Worm (Caenorhabditis elegans) whole organism, mixed stage, embryonic: ENCODE data around the gene try-8.

Source experiments
- ces-1 ChIP-seq: fragments of 150-350 bp; optimal IDR thresholded peaks from 2 replicates; lab custom pipeline; 2014; ENCODE audit warnings: missing biosample characterization, missing genetic modification reagents, missing genetic modification characterization
- ztf-11 ChIP-seq: fragments of 150-350 bp; optimal IDR thresholded peaks from 2 replicates; lab custom pipeline; 2014; ENCODE audit warnings: missing biosample characterization, missing genetic modification characterization

- no peak for TF ChIP-seq ztf-11 (tag; lab: Kevin White, UChicago)
- no peak for TF ChIP-seq ces-1 (GFP tag; lab: Kevin White, UChicago)
These were observed 10.6 kb upstream of the try-8 start, which contains the start of gene srh-89 for ce11 chrV:7464696-7465095.
